Fruit fly (Drosophila melanogaster): ENCODE data around the gene CG14778.

DNA sequence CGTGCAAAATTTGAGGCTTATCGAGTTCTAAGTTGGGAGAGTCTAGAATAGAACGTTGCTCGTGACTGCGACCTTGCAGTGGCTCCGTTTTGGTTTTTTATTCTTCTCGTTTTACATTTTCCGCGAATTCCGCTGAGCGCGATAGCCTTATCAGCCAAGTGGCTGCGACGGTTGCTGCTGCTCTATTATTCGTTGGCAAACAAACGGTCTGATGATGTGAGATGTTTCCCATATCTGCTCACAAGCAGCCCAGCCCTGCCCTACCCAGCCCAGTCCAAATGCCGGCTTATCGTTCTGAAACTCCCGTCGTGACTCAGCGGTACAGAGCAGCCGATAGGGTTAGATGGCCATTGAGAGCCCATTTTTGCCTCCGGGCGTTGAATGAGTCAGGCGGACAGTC, 13.1 kb downstream of the CG14778 start:
- TF ChIP-seq pan (optimal IDR thresholded peaks at IDR 0.05) (no peak), Abd-B (GFP tag; optimal IDR thresholded peaks at IDR 0.05) (no peak), dmrt93B (GFP tag; optimal IDR thresholded peaks at IDR 0.05) (no peak), woc (GFP tag; optimal IDR thresholded peaks at IDR 0.05) (no peak), usp (GFP tag; optimal IDR thresholded peaks at IDR 0.05) (no peak), lola (GFP tag; optimal IDR thresholded peaks at IDR 0.05) (no peak)

All from whole organism, wandering third instar larva.